Worm (Caenorhabditis elegans) whole organism, L2 larva: Measurements from ENCODE around the gene F41G3.5.

Experiments
- blmp-1 ChIP-seq: sonication (generic microtip); optimal IDR thresholded peaks from 2 replicates; lab custom pipeline; 2017; ENCODE audit warnings: missing genetic modification characterization, mild to moderate bottlenecking, missing compliant biosample characterization, antibody characterized with exemption, moderate library complexity; ENCODE audit not compliant: insufficient read depth
- ceh-16 ChIP-seq: fragments of 150-350 bp; optimal IDR thresholded peaks from 2 replicates; lab custom pipeline; 2014; ENCODE audit warnings: missing biosample characterization, missing genetic modification characterization
- mdl-1 ChIP-seq, 2 experiments: fragments of 150-350 bp in 1 of 2; sonication (generic microtip) in 1 of 2; optimal IDR thresholded peaks; 2 replicates each; lab custom pipeline; 2017; ENCODE audit warnings: missing biosample characterization in 2 of 2, missing genetic modification characterization in 2 of 2

ce11 chrII:6776418-6777034, 30.0 kb downstream of the F41G3.5 start, which contains the start of gene ssup-72:
- TF ChIP-seq blmp-1 (no peak), ceh-16 (tag; lab: Kevin White, UChicago) (no peak), mdl-1 (tag; optimal IDR thresholded peaks at IDR 0.05; lab: Kevin White, UChicago) (no peak)
